Fruit fly (Drosophila melanogaster) whole organism: ENCODE measurements around the gene MtnB.

ENCODE experiments used
- CG8478 ChIP-seq: fragments of >200 bp; optimal IDR thresholded peaks from 2 replicates; lab custom pipeline; 2018; ENCODE audit warnings: inconsistent platforms
- Dll ChIP-seq: fragments of >200 bp; optimal IDR thresholded peaks from 2 replicates; lab custom pipeline; 2017
- pan ChIP-seq: fragments of >200 bp; optimal IDR thresholded peaks from 2 replicates; lab custom pipeline; 2017
- psq ChIP-seq: fragments of >200 bp; optimal IDR thresholded peaks from 2 replicates; lab custom pipeline; 2017
- usp ChIP-seq: fragments of >200 bp; optimal IDR thresholded peaks from 2 replicates; lab custom pipeline; 2017; ENCODE audit warnings: missing biosample characterization, missing genetic modification characterization, mixed read lengths

- TF ChIP-seq CG8478 (lab: Kevin White, UChicago) = no peak
- TF ChIP-seq usp (GFP tag; lab: Kevin White, UChicago) = no peak
- no peak for TF ChIP-seq pan (lab: Kevin White, UChicago)
- no peak for TF ChIP-seq psq
- TF ChIP-seq Dll (lab: Kevin White, UChicago) = no peak
Measured at dm6 chr3R:20464267-20464768, 39.2 kb downstream of the MtnB start.
